Worm (Caenorhabditis elegans): ENCODE data around the gene C15B12.1.

The C15B12.1 gene

ce11 chrX:6476540-6476939 lies at the start of gene C15B12.1:
TSS of gene C15B12.1 (plus strand) at chrX:6476810.
- no peak for TF ChIP-seq him-1 (tag; optimal IDR thresholded peaks at IDR 0.05)
- no peak for TF ChIP-seq W03F9.2 (tag; optimal IDR thresholded peaks at IDR 0.05)
- no peak for TF ChIP-seq dao-5 (tag; optimal IDR thresholded peaks at IDR 0.05)

DNA sequence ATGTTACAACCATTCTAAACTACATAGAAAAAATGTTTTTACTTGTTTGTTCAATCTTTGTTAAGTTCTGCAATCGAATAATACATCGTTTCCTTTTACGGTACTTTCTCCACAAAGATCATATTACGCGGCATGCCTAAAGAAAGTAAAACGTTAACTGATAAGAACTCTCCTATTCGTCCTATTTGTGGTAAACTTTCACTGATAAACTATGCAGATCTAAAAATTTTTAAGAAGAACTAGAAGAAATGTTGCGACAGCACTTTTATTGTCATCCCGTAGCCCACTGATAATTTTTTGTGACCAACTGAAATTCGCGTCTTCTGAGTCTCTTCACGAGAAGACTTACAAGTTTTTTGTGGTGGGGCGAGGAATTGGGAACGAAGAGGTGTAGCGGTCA lies 49.5 kb upstream of the C15B12.1 start:
- TF ChIP-seq dao-5 (tag; optimal IDR thresholded peaks at IDR 0.05): no peak
- no peak for TF ChIP-seq him-1 (tag; optimal IDR thresholded peaks at IDR 0.05)
- no peak for TF ChIP-seq W03F9.2 (tag; optimal IDR thresholded peaks at IDR 0.05)

- TF ChIP-seq dao-5 (tag; optimal IDR thresholded peaks at IDR 0.05) (no peak), him-1 (tag; optimal IDR thresholded peaks at IDR 0.05) (no peak), W03F9.2 (tag; optimal IDR thresholded peaks at IDR 0.05) (no peak)
Observed at ce11 chrX:6429552-6429951, 47.1 kb upstream of the C15B12.1 start.

ce11 chrX:6430510-6430909 lies 46.1 kb upstream of the C15B12.1 start, which contains the start of gene ctsa-2:
TSS of gene ctsa-2 (minus strand) at chrX:6430610.
- no peak for TF ChIP-seq him-1 (tag; optimal IDR thresholded peaks at IDR 0.05)
- no peak for TF ChIP-seq W03F9.2 (tag; optimal IDR thresholded peaks at IDR 0.05)

- TF ChIP-seq W03F9.2 (tag; optimal IDR thresholded peaks at IDR 0.05) (no peak), him-1 (tag; optimal IDR thresholded peaks at IDR 0.05) (no peak)
Observed at ce11 chrX:6433688-6434087, 42.9 kb upstream of the C15B12.1 start, which contains the start of gene K10C2.2. TSS of gene K10C2.2 (minus strand) at chrX:6433788.

ce11 chrX:6435812-6436211 lies 40.8 kb upstream of the C15B12.1 start:
- TF ChIP-seq him-1 (tag; optimal IDR thresholded peaks at IDR 0.05) (no peak), dao-5 (tag; optimal IDR thresholded peaks at IDR 0.05) (no peak), W03F9.2 (tag; optimal IDR thresholded peaks at IDR 0.05) (no peak)

ce11 chrX:6437545-6437944 lies 39.1 kb upstream of the C15B12.1 start, which contains the start of gene K10C2.8:
TSS of gene K10C2.8 (minus strand) at chrX:6437645.
- no peak for TF ChIP-seq him-1 (tag; optimal IDR thresholded peaks at IDR 0.05)
- no peak for TF ChIP-seq W03F9.2 (tag; optimal IDR thresholded peaks at IDR 0.05)
- TF ChIP-seq dao-5 (tag; optimal IDR thresholded peaks at IDR 0.05): no peak

ce11 chrX:6440464-6440863 lies 36.1 kb upstream of the C15B12.1 start, which contains the start of gene K10C2.14:
TSS of gene K10C2.14 (minus strand) at chrX:6440564.
- TF ChIP-seq W03F9.2 (tag; optimal IDR thresholded peaks at IDR 0.05) (no peak), him-1 (tag; optimal IDR thresholded peaks at IDR 0.05) (no peak), dao-5 (tag; optimal IDR thresholded peaks at IDR 0.05) (no peak)

DNA sequence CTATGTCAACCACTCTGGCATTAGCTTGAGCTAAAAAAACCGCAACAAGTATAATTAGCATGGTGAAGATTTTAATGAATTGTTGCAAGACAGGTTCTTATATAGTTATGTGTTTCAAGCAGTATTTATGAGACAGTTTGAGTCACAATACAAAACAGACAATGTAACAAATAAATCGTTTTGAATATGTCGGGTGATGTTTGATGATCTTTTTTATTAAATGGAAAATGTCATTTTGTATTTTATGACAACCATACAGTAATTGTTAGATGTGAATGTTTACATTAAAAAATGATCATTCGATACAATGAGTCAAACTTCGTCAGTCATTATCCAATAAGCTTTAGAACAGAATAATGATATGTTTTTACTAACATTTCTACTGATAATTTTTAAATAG lies 33.2 kb upstream of the C15B12.1 start, which contains the start of gene K10C2.7:
Gene K10C2.7, minus strand, starts transcription at position 101 of the 400 bp plus-strand sequence.
- no peak for TF ChIP-seq W03F9.2 (tag; optimal IDR thresholded peaks at IDR 0.05)
- TF ChIP-seq him-1 (tag; optimal IDR thresholded peaks at IDR 0.05): no peak
- TF ChIP-seq dao-5 (tag; optimal IDR thresholded peaks at IDR 0.05): no peak

ce11 chrX:6445239-6445638 lies 31.4 kb upstream of the C15B12.1 start:
- TF ChIP-seq W03F9.2 (tag; optimal IDR thresholded peaks at IDR 0.05): no peak
- TF ChIP-seq dao-5 (tag; optimal IDR thresholded peaks at IDR 0.05): no peak
- no peak for TF ChIP-seq him-1 (tag; optimal IDR thresholded peaks at IDR 0.05)

DNA sequence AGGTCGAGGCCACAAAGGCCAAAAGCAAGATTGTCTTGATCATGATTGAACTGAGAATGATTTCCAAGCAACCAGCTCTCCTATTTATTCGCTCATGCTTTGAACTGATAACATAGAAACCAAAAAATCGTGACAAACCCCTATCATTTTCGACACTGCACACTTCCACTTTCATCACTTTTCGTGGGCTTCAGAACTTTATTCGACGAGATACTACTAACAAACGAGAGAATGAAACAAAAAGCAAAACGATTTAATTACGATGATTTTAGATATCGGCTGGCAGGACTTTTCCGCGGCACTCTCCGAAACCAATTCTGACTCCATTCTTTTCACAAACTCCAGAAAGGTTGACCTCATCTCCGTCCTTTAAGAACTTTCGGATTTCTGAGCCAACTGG lies 30.0 kb upstream of the C15B12.1 start, which contains the start of gene asp-14:
Gene asp-14, minus strand, starts transcription at position 101 of the 400 bp plus-strand sequence.
- TF ChIP-seq him-1 (tag; optimal IDR thresholded peaks at IDR 0.05) (no peak), dao-5 (tag; optimal IDR thresholded peaks at IDR 0.05) (no peak), W03F9.2 (tag; optimal IDR thresholded peaks at IDR 0.05) (no peak)

DNA sequence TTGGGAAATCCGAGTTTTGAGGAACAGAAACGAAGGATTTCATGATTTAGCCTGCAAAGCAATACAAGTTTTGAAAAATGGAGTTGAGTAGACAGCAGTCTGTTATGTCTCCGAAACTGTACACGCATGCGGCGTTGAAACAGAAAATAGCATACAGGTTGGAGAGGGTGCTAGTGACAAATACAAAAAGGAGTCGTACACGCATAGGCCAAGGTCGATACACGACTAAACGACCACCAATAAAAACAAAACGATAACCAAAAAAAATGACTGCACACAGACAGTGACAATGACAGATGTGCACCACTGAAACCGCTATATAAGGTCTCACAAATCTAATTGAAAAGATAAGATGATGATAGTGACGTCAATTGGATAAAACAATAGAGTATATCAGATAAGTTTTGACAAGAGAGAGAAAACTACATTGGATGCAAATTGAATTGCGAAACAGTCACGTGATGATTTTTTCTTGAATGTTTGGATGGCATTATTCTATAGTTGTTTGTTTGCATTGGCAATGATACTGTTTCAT lies 27.7 kb upstream of the C15B12.1 start, which contains the start of gene fah-1:
Gene fah-1, minus strand, starts transcription at position 51 of the 535 bp plus-strand sequence.
- TF ChIP-seq W03F9.2 (tag; optimal IDR thresholded peaks at IDR 0.05) (no peak), dao-5 (tag; optimal IDR thresholded peaks at IDR 0.05) (no peak), him-1 (tag; optimal IDR thresholded peaks at IDR 0.05) (no peak)

DNA sequence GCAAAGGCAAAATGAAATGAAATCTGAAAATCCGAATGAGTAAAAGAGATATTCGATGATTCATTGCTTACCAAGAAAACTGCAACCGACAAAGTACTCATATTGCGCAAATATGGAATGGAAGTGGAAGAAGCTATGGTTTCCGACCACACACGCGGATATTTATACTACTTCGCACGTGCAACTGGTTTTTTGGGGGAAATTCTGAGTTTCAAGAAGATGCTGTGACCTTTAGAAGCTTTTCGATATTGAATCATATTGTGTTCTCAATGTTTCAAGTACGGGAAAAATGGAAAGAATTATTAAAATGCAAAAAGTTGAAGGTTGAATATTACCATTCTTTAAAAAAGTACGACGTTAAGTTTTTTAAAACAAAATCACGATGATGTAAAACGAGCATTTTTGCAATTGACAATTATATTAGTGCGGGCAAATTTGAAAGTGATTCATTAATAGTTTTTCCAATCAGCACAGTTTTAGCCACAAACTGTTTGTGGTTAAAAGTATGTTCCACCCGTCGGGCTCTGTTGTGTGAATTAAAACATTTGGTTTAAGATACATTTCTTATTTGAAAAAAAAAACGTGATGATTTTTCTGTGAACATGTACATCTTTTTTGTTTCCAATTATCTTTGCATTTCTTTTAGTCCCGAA lies 25.6 kb upstream of the C15B12.1 start, which contains the start of the genes grl-6 and K10C2.6:
Gene grl-6, minus strand, starts transcription at position 101 of the 653 bp plus-strand sequence.
Gene K10C2.6, plus strand, starts transcription at position 603 of the 653 bp plus-strand sequence.
- TF ChIP-seq him-1 (tag; optimal IDR thresholded peaks at IDR 0.05): no peak
- TF ChIP-seq W03F9.2 (tag; optimal IDR thresholded peaks at IDR 0.05): no peak
- TF ChIP-seq dao-5 (tag; optimal IDR thresholded peaks at IDR 0.05): no peak

- TF ChIP-seq him-1 (tag; optimal IDR thresholded peaks at IDR 0.05): no peak
- TF ChIP-seq W03F9.2 (tag; optimal IDR thresholded peaks at IDR 0.05): no peak
- TF ChIP-seq dao-5 (tag; optimal IDR thresholded peaks at IDR 0.05): no peak
Observed at ce11 chrX:6455157-6455556, 21.5 kb upstream of the C15B12.1 start, which contains the start of gene nas-33. TSS of gene nas-33 (minus strand) at chrX:6455257.

Data from whole organism, L4/young adult.